Fruit fly (Drosophila melanogaster): Measurements from ENCODE around the gene Polr3D.

The Polr3D gene

DNA sequence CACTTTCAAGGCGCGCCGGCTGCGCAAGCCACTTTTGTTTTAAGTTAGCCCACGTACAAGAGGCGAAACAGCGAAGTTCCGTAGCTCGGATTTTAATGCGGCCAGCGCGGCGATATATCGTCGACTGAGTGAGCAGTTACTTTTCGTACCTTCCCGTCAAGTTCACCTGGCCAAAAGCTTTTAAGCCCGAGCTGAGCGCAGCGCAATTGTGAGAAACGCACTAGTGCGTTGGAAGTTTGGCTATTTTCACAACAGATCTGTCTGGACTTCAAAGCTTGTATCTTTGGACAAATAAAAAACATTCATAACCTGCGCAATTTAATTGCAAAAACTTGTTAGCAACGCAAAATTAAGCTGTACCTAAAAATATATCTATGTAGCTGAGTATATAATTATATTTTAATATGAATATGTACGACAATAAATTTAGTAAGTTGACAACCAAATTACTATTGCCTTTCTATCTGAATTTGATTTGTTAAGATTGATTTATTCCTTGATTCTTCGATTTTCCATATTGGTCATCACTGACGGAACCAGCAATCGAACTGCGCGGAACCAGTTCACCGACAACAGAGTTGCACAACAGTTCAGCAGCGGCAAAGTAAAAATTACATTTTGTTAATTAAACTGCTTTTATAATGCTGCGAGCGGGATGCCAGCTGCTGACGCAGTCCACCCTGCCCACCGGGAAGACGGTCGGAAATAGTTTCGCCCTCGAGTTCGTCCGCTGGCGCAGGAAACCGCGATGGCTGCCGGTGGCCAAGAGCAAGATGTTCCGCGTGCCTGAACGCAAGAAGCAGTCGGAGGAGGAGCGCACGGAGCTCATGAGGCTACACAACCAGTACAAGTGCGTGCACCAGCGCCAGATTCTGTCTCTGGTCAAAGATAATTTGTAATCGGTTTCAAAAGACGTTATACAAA is 3.1 kb downstream of the Polr3D start, which contains the start of the genes CG13698 and mRpS26 (continued):
- peak; percentile 78 for TF ChIP-seq Nf-YC (tag; optimal IDR thresholded peaks at IDR 0.05)
- TF ChIP-seq Xrp1 (GFP tag; IDR thresholded peaks at IDR 0.05), result peak; percentile 60
- no peak for TF ChIP-seq vnd (GFP tag; IDR thresholded peaks at IDR 0.05; ENCODE audit: partially characterized antibody)
- TF ChIP-seq cato (GFP tag; optimal IDR thresholded peaks at IDR 0.05; ENCODE audit: borderline replicate concordance), result no peak
- peak; percentile 67 for TF ChIP-seq CG34376 (GFP tag; optimal IDR thresholded peaks at IDR 0.05)
- TF ChIP-seq YL-1 (GFP tag; optimal IDR thresholded peaks at IDR 0.05), result peak; percentile 70
- TF ChIP-seq CG13624 (GFP tag; optimal IDR thresholded peaks at IDR 0.05), result peak; percentile 48
- peak in 1 of 2 experiments; percentile 30 for TF ChIP-seq crp (GFP tag; optimal IDR thresholded peaks at IDR 0.05)
- peak; percentile 71; the same call in 2 of the 3 replicates for TF ChIP-seq CG2199 (GFP tag; IDR thresholded peaks at IDR 0.05)
- peak; percentile 71 for TF ChIP-seq Fer1 (GFP tag; optimal IDR thresholded peaks at IDR 0.05)
- TF ChIP-seq Max (GFP tag; optimal IDR thresholded peaks at IDR 0.05), result peak; percentile 50
- TF ChIP-seq bab2 (GFP tag; optimal IDR thresholded peaks at IDR 0.05), result peak; percentile 36
- no peak for TF ChIP-seq fd102C (GFP tag; optimal IDR thresholded peaks at IDR 0.05)
- peak; percentile 80 for TF ChIP-seq CG10543 (GFP tag; optimal IDR thresholded peaks at IDR 0.05)
- TF ChIP-seq CG1603 (tag; optimal IDR thresholded peaks at IDR 0.05), result peak; percentile 30
- TF ChIP-seq odd (GFP tag; optimal IDR thresholded peaks at IDR 0.05), result peak; percentile 65
- TF ChIP-seq CG11085 (GFP tag; IDR thresholded peaks at IDR 0.05), result peak; percentile 51; the same call in 1 of the 2 replicates
- peak; percentile 47 for TF ChIP-seq abd-A (tag; optimal IDR thresholded peaks at IDR 0.05)
- peak; percentile 67 for TF ChIP-seq bbx (GFP tag; IDR thresholded peaks at IDR 0.05; ENCODE audit: partially characterized antibody)
- TF ChIP-seq CG11093 (GFP tag; IDR thresholded peaks at IDR 0.05), result peak; percentile 50; the same call in 1 of the 3 replicates
- peak; percentile 64 for TF ChIP-seq CG11723 (GFP tag; optimal IDR thresholded peaks at IDR 0.05)
- peak; percentile 42 for TF ChIP-seq esg (GFP tag; conservative IDR thresholded peaks at IDR 0.05)
- no peak for TF ChIP-seq CG14965 (GFP tag; optimal IDR thresholded peaks at IDR 0.05; ENCODE audit: borderline replicate concordance)
- TF ChIP-seq schlank (tag; optimal IDR thresholded peaks at IDR 0.05), result peak; percentile 34
- no peak for TF ChIP-seq CG3838 (GFP tag; optimal IDR thresholded peaks at IDR 0.05)
- no peak for TF ChIP-seq CG31224 (GFP tag; IDR thresholded peaks at IDR 0.05)
- no peak for TF ChIP-seq CG9609 (GFP tag; optimal IDR thresholded peaks at IDR 0.05)
- peak; percentile 66; the same call in 1 of the 3 replicates for TF ChIP-seq Opbp (GFP tag; IDR thresholded peaks at IDR 0.05; ENCODE audit: partially characterized antibody)
- no peak for TF ChIP-seq D (optimal IDR thresholded peaks at IDR 0.05)
- TF ChIP-seq D (GFP tag; optimal IDR thresholded peaks at IDR 0.05), result no peak
- peak; percentile 32; the same call in 1 of the 2 replicates for TF ChIP-seq ttk (GFP tag; IDR thresholded peaks at IDR 0.05)
- TF ChIP-seq chinmo (GFP tag; IDR thresholded peaks at IDR 0.05; ENCODE audit: partially characterized antibody), result no peak; the same call in 2 of the 4 replicates
- peak; percentile 18 for TF ChIP-seq sd (tag; optimal IDR thresholded peaks at IDR 0.05)
- TF ChIP-seq knrl (GFP tag; IDR thresholded peaks at IDR 0.05; ENCODE audit: partially characterized antibody), result peak; percentile 26; the same call in 1 of the 3 replicates
- peak; percentile 65 for TF ChIP-seq CG12942 (GFP tag; optimal IDR thresholded peaks at IDR 0.05)
- peak; percentile 25 for TF ChIP-seq HmgD (GFP tag; optimal IDR thresholded peaks at IDR 0.05)
- peak; percentile 72 for TF ChIP-seq CG15269 (tag; optimal IDR thresholded peaks at IDR 0.05)
- peak; percentile 51; the same call in 1 of the 2 replicates for TF ChIP-seq CG14014 (GFP tag; IDR thresholded peaks at IDR 0.05)
- peak; percentile 55 for TF ChIP-seq CG13123 (GFP tag; optimal IDR thresholded peaks at IDR 0.05)
- peak; percentile 50; the same call in 2 of the 3 replicates for TF ChIP-seq CG14050 (GFP tag; IDR thresholded peaks at IDR 0.05)
- TF ChIP-seq cad (GFP tag; optimal IDR thresholded peaks at IDR 0.05), result no peak
- peak; percentile 7 for TF ChIP-seq CG16863 (GFP tag; optimal IDR thresholded peaks at IDR 0.05)
- TF ChIP-seq phol (tag; optimal IDR thresholded peaks at IDR 0.05), result peak; percentile 77
- peak; percentile 66 for TF ChIP-seq Six4 (GFP tag; optimal IDR thresholded peaks at IDR 0.05)
- TF ChIP-seq jigr1 (GFP tag; IDR thresholded peaks at IDR 0.05), result no peak
- TF ChIP-seq MTF-1 (GFP tag; optimal IDR thresholded peaks at IDR 0.05; ENCODE audit: borderline replicate concordance), result no peak
- no peak for TF ChIP-seq CG7357 (GFP tag; IDR thresholded peaks at IDR 0.05)
